Worm (Caenorhabditis elegans): ENCODE measurements around the gene C29E4.13.
A peak's percentile ranks its signal among the peaks of the same experiment; 100 is the strongest.

Gene C29E4.13

ce11 chrIII:7909263-7909662 lies 19.3 kb downstream of the C29E4.13 start, which contains the start of gene ZK688.1:
TSS of gene ZK688.1 (plus strand) at chrIII:7909563.
- no peak for TF ChIP-seq madf-2 (tag; optimal IDR thresholded peaks at IDR 0.05)
- no peak for TF ChIP-seq ceh-45 (GFP tag; IDR thresholded peaks at IDR 0.05)
- TF ChIP-seq T23F11.4 (GFP tag; optimal IDR thresholded peaks at IDR 0.05): no peak
- TF ChIP-seq ref-2 (tag; optimal IDR thresholded peaks at IDR 0.05): no peak
- no peak for TF ChIP-seq elt-2 (tag; optimal IDR thresholded peaks at IDR 0.05)
- TF ChIP-seq rnt-1 (tag; optimal IDR thresholded peaks at IDR 0.05): no peak
- TF ChIP-seq fax-1 (tag; optimal IDR thresholded peaks at IDR 0.05): no peak
- TF ChIP-seq sox-4 (tag; optimal IDR thresholded peaks at IDR 0.05): no peak
- TF ChIP-seq ceh-31 (tag; optimal IDR thresholded peaks at IDR 0.05): no peak
- no peak for TF ChIP-seq ttx-3 (tag; optimal IDR thresholded peaks at IDR 0.05)
- no peak for TF ChIP-seq unc-42 (tag; optimal IDR thresholded peaks at IDR 0.05)

- TF ChIP-seq npax-4 (tag; optimal IDR thresholded peaks at IDR 0.05) (no peak), unc-55 (GFP tag; optimal IDR thresholded peaks at IDR 0.05) (peak; percentile 6)
Measured at ce11 chrIII:7907515-7907914, 21.0 kb downstream of the C29E4.13 start, which contains the start of gene pcp-5. TSS of gene pcp-5 (minus strand) at chrIII:7907615.

ce11 chrIII:7903427-7903826 lies 25.1 kb downstream of the C29E4.13 start:
- TF ChIP-seq che-1 (tag; optimal IDR thresholded peaks at IDR 0.05): no peak
- TF ChIP-seq hlh-6 (tag; optimal IDR thresholded peaks at IDR 0.05): no peak
- TF ChIP-seq zip-5 (tag; optimal IDR thresholded peaks at IDR 0.05): no peak
- no peak for TF ChIP-seq ttx-3 (tag; optimal IDR thresholded peaks at IDR 0.05)
- TF ChIP-seq C08G9.2 (tag; optimal IDR thresholded peaks at IDR 0.05): no peak
- no peak for TF ChIP-seq odd-2 (tag; optimal IDR thresholded peaks at IDR 0.05)
- TF ChIP-seq nfya-1 (tag; optimal IDR thresholded peaks at IDR 0.05): no peak
- TF ChIP-seq ceh-18 (tag; optimal IDR thresholded peaks at IDR 0.05): no peak
- no peak for TF ChIP-seq F13H6.1 (tag; optimal IDR thresholded peaks at IDR 0.05)

- no peak for TF ChIP-seq C38D4.7 (GFP tag; optimal IDR thresholded peaks at IDR 0.05)
- TF ChIP-seq pha-2 (tag; optimal IDR thresholded peaks at IDR 0.05): no peak
- no peak for TF ChIP-seq fax-1 (tag; optimal IDR thresholded peaks at IDR 0.05)
- TF ChIP-seq ceh-6 (GFP tag; optimal IDR thresholded peaks at IDR 0.05): no peak
- no peak for TF ChIP-seq mec-3 (tag; optimal IDR thresholded peaks at IDR 0.05; ENCODE audit: borderline replicate concordance)
- TF ChIP-seq pros-1 (tag; optimal IDR thresholded peaks at IDR 0.05): no peak
- TF ChIP-seq T23F11.4 (GFP tag; optimal IDR thresholded peaks at IDR 0.05): no peak
- TF ChIP-seq ceh-22 (tag; optimal IDR thresholded peaks at IDR 0.05): no peak
- TF ChIP-seq ref-2 (tag; optimal IDR thresholded peaks at IDR 0.05): no peak
- no peak for TF ChIP-seq ets-4 (tag; optimal IDR thresholded peaks at IDR 0.05)
- no peak for TF ChIP-seq hlh-30 (tag; optimal IDR thresholded peaks at IDR 0.05; ENCODE audit: insufficient read depth)
- no peak for TF ChIP-seq pax-1 (tag; optimal IDR thresholded peaks at IDR 0.05)
- no peak for TF ChIP-seq hlh-15 (tag; optimal IDR thresholded peaks at IDR 0.05)
- TF ChIP-seq odd-2 (tag; optimal IDR thresholded peaks at IDR 0.05): no peak
- TF ChIP-seq pha-4 (tag; optimal IDR thresholded peaks at IDR 0.05): no peak
- TF ChIP-seq lim-6 (tag; optimal IDR thresholded peaks at IDR 0.05): no peak
Measured at ce11 chrIII:7900733-7901132, 27.8 kb downstream of the C29E4.13 start, which contains the start of gene best-24. TSS of gene best-24 (plus strand) at chrIII:7901033.

ce11 chrIII:7897733-7898132 lies 30.8 kb downstream of the C29E4.13 start:
- TF ChIP-seq hlh-15 (tag; optimal IDR thresholded peaks at IDR 0.05) (no peak), sox-2 (GFP tag; IDR thresholded peaks at IDR 0.05) (no peak), tbx-2 (tag; optimal IDR thresholded peaks at IDR 0.05) (no peak), pat-9 (tag; optimal IDR thresholded peaks at IDR 0.05) (no peak), pros-1 (tag; optimal IDR thresholded peaks at IDR 0.05) (no peak), syd-9 (tag; optimal IDR thresholded peaks at IDR 0.05) (no peak), ceh-31 (tag; optimal IDR thresholded peaks at IDR 0.05) (no peak), sox-4 (tag; optimal IDR thresholded peaks at IDR 0.05) (no peak), hlh-13 (GFP tag; optimal IDR thresholded peaks at IDR 0.05) (no peak), C38D4.7 (GFP tag; optimal IDR thresholded peaks at IDR 0.05) (no peak), pha-4 (tag; optimal IDR thresholded peaks at IDR 0.05) (no peak)
